Worm (Caenorhabditis elegans): ENCODE results near the gene asp-19.
"Not testable (repeated sequence)": the region's sequence is repeated elsewhere in the genome, so short reads cannot be mapped to it uniquely, and the experiment has no call there.

asp-19 gene

DNA sequence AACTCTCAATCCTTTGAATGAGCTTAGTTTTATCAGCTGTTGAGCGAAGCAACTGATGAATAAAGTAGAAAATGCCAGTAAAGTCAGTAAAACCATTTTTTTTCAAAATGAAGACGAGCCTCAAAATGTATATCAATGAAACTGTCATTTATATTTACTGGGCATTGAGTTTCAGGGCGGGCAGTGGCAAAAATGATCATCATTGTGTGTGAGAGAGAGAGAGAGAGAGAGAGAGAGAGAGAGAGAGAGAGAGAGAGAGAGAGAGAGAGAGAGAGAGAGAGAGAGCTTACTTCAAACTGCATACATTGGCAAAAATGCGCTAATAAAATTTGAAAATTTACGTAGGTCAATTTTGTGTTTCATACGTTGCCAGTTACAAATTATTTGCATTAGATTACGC is 31.0 kb upstream of the asp-19 start, which contains the start of gene F11D11.3:
Gene F11D11.3 (minus strand): TSS at position 101 of the 400 bp plus-strand sequence.
- TF ChIP-seq ceh-19 (GFP tag; optimal IDR thresholded peaks at IDR 0.05), result no peak
- TF ChIP-seq lin-11 (tag; optimal IDR thresholded peaks at IDR 0.05), result no peak
- no peak for TF ChIP-seq ceh-34 (tag; optimal IDR thresholded peaks at IDR 0.05)
- TF ChIP-seq C08G9.2 (tag; optimal IDR thresholded peaks at IDR 0.05), result no peak
- no peak for TF ChIP-seq ceh-24 (tag; optimal IDR thresholded peaks at IDR 0.05)
- no peak for TF ChIP-seq zip-5 (tag; optimal IDR thresholded peaks at IDR 0.05)
- TF ChIP-seq tbx-2 (tag; optimal IDR thresholded peaks at IDR 0.05), result no peak
- no peak for TF ChIP-seq ttx-3 (tag; optimal IDR thresholded peaks at IDR 0.05)
- no peak for TF ChIP-seq tbx-7 (tag; optimal IDR thresholded peaks at IDR 0.05)
- TF ChIP-seq nfya-1 (tag; optimal IDR thresholded peaks at IDR 0.05), result no peak
- no peak for TF ChIP-seq pha-2 (tag; optimal IDR thresholded peaks at IDR 0.05)
- TF ChIP-seq hlh-15 (tag; optimal IDR thresholded peaks at IDR 0.05), result no peak
- no peak for TF ChIP-seq syd-9 (tag; optimal IDR thresholded peaks at IDR 0.05)
- no peak for TF ChIP-seq fax-1 (tag; optimal IDR thresholded peaks at IDR 0.05)

DNA sequence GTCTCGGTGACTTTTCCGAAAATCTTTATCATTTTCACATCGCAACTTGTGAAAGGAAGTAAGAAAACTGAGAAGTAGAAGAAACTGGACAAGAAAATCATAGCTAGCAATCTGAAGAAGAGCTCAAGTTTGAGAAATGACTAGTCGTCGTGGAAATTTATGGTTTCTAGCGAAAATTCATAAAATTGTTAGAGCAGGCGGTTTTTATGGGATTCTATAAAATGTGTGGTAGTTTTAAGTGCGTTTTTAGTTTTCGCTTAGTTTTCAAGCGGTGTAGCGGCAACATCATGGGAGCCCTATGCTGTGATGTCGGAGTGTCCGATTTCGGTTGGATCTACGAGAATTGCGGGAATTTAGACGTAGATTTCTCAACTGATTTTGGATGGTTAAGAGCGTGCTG is 25.2 kb upstream of the asp-19 start, which contains the start of gene clec-254:
Gene clec-254 (minus strand): TSS at position 101 of the 400 bp plus-strand sequence.
- TF ChIP-seq ceh-6 (GFP tag; optimal IDR thresholded peaks at IDR 0.05); fkh-10 (GFP tag; optimal IDR thresholded peaks at IDR 0.05); sdc-2 (tag; optimal IDR thresholded peaks at IDR 0.05): not testable (repeated sequence)

DNA sequence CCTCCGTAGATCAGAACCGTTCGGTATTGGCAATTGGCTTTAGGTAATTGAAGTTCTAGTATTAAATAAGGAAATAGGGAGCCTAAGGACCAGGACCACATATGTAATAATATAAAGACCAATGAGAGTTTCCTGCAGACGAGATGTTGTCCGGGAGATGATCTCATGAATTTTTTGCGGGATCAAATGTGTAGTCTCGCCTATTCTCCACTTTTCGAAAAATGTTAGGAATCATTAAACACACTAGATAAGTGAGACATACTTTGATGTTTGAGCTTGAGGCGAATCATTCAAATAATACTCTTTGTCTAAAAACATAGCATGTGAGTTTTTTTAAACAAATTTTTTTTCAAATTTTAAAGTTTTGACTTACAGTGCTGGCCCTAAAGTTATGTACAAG is 23.9 kb upstream of the asp-19 start, which contains the start of gene F11D11.6:
Gene F11D11.6 (minus strand): TSS at position 101 of the 400 bp plus-strand sequence.
- TF ChIP-seq ceh-2 (tag; optimal IDR thresholded peaks at IDR 0.05) (no peak), Y22D7AL.16 (tag; optimal IDR thresholded peaks at IDR 0.05) (no peak), sdc-2 (tag; optimal IDR thresholded peaks at IDR 0.05) (no peak), elt-4 (tag; optimal IDR thresholded peaks at IDR 0.05) (no peak), ceh-48 (tag; optimal IDR thresholded peaks at IDR 0.05) (no peak), ceh-34 (tag; optimal IDR thresholded peaks at IDR 0.05) (no peak), zip-5 (tag; optimal IDR thresholded peaks at IDR 0.05) (no peak), unc-55 (GFP tag; optimal IDR thresholded peaks at IDR 0.05) (no peak), K02D7.2 (tag; optimal IDR thresholded peaks at IDR 0.05) (no peak), ahr-1 (tag; optimal IDR thresholded peaks at IDR 0.05) (no peak), ceh-14 (tag; optimal IDR thresholded peaks at IDR 0.05) (no peak), nhr-11 (tag; optimal IDR thresholded peaks at IDR 0.05) (no peak), che-1 (tag; optimal IDR thresholded peaks at IDR 0.05) (no peak), ceh-31 (tag; optimal IDR thresholded peaks at IDR 0.05) (no peak), hlh-8 (tag; optimal IDR thresholded peaks at IDR 0.05) (no peak), elt-2 (tag; optimal IDR thresholded peaks at IDR 0.05) (no peak), nfya-1 (tag; optimal IDR thresholded peaks at IDR 0.05) (no peak)

DNA sequence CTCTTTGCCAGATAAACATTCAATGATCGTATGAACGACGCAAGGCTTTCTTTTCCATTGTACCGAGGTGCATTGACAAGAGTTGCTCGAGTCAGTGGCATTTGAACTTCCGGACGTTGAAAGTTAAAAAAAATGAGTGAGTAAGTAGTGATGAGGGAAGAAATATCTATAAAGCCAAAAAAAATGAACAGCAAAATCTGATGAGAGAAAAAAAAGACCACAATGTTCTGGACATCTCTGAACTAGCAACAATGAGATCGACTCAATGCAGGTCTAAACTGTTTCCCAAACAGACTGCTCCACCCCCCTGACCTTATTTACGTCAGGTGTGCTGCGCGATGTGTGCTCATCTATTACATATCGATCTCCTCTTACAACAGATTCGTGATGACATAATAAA is 21.3 kb upstream of the asp-19 start, which contains the start of the genes F11D11.21 and F11D11.12:
Gene F11D11.21 (minus strand): TSS at position 101 of the 400 bp plus-strand sequence.
Gene F11D11.12 (minus strand): TSS at position 238 of the 400 bp plus-strand sequence.
- TF ChIP-seq ceh-45 (GFP tag; IDR thresholded peaks at IDR 0.05), result no peak
- no peak for TF ChIP-seq nhr-11 (tag; optimal IDR thresholded peaks at IDR 0.05)
- no peak for TF ChIP-seq nfya-1 (tag; optimal IDR thresholded peaks at IDR 0.05)
- TF ChIP-seq ceh-34 (tag; optimal IDR thresholded peaks at IDR 0.05), result no peak
- no peak for TF ChIP-seq C38D4.7 (GFP tag; optimal IDR thresholded peaks at IDR 0.05)
- no peak for TF ChIP-seq odd-2 (tag; optimal IDR thresholded peaks at IDR 0.05)
- no peak for TF ChIP-seq hlh-8 (tag; optimal IDR thresholded peaks at IDR 0.05)
- TF ChIP-seq ceh-14 (tag; optimal IDR thresholded peaks at IDR 0.05), result no peak
- TF ChIP-seq ceh-48 (tag; optimal IDR thresholded peaks at IDR 0.05), result no peak

DNA sequence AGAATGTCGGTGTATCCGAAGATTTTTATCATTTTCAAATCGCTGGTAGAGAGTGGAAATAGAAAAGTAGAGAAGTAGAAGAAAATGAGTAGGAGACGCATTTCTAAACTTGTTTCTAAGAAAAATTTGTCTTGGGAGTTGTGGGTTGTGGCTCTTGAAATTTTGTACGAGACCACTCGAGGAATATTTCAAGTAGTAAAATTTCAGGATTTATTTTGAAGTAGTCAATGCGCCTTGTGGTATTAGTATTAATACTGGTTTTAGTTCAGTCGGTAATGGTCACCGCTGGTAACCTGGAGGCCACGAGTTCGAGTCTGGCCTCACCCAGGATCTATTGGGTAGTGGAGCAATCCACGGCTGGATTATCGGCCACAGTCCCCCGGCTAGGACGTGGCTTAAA is 19.6 kb upstream of the asp-19 start, which contains the start of gene clec-252:
Gene clec-252 (minus strand): TSS at position 101 of the 400 bp plus-strand sequence.
- no peak for TF ChIP-seq unc-3 (GFP tag; conservative IDR thresholded peaks at IDR 0.05)
- no peak for TF ChIP-seq unc-3 (tag; optimal IDR thresholded peaks at IDR 0.05)
- TF ChIP-seq nhr-11 (tag; optimal IDR thresholded peaks at IDR 0.05), result no peak
